Fruit fly (Drosophila melanogaster) whole organism, embryonic: ENCODE results near the gene Sf3b2.

Experiments
- Blimp-1 ChIP-seq: fragments of 200-800 bp; sonication (Bioruptor generic); optimal IDR thresholded peaks from 3 replicates; lab custom pipeline; 2018; ENCODE audit warnings: missing biosample characterization, missing genetic modification characterization, mild to moderate bottlenecking, moderate library complexity, missing genetic modification reagents
- Bteb2 ChIP-seq: fragments of 200-800 bp; sonication (Bioruptor generic); optimal IDR thresholded peaks from 2 replicates; lab custom pipeline; 2016; ENCODE audit warnings: missing biosample characterization, missing genetic modification characterization
- CG10321 ChIP-seq: fragments of 200-800 bp; sonication (Bioruptor generic); IDR thresholded peaks from 2 replicates; pipeline ENCODE4 v1.3.6; 2022; ENCODE audit warnings: missing biosample characterization, missing genetic modification characterization
- CG10366 ChIP-seq: fragments of 200-800 bp; sonication (Bioruptor generic); IDR thresholded peaks from 2 replicates; pipeline ENCODE4 v1.3.6; 2022; ENCODE audit warnings: missing biosample characterization, missing genetic modification characterization
- CG15514 ChIP-seq: fragments of 200-800 bp; sonication (Bioruptor generic); optimal IDR thresholded peaks from 3 replicates; lab custom pipeline; 2017; ENCODE audit warnings: missing biosample characterization, missing genetic modification characterization, mild to moderate bottlenecking, moderate library complexity, missing genetic modification reagents
- CG16779 ChIP-seq: fragments of 200-800 bp; sonication (Bioruptor generic); IDR thresholded peaks from 2 replicates; pipeline ENCODE4 v1.3.6; 2022; ENCODE audit warnings: missing biosample characterization, missing genetic modification characterization
- CG17802 ChIP-seq: fragments of 200-800 bp; sonication (Bioruptor generic); optimal IDR thresholded peaks from 2 replicates; lab custom pipeline; 2018; ENCODE audit warnings: missing biosample characterization, mild to moderate bottlenecking, missing genetic modification characterization, moderate library complexity
- CG17912 ChIP-seq: fragments of 200-800 bp; sonication (Bioruptor generic); optimal IDR thresholded peaks from 2 replicates; lab custom pipeline; 2018; ENCODE audit warnings: missing biosample characterization, mild to moderate bottlenecking, missing genetic modification characterization
- CG3065 ChIP-seq: fragments of 200-800 bp; sonication (Bioruptor generic); optimal IDR thresholded peaks from 2 replicates; lab custom pipeline; 2016; ENCODE audit warnings: missing biosample characterization, missing genetic modification characterization
- CG3726 ChIP-seq: fragments of 200-800 bp; sonication (Bioruptor generic); IDR thresholded peaks from 3 replicates; pipeline ENCODE4, ENCODE4 v1.3.6; 2022; ENCODE audit warnings: missing biosample characterization, missing genetic modification characterization
- CG6683 ChIP-seq: fragments of 200-800 bp; sonication (Bioruptor generic); optimal IDR thresholded peaks from 2 replicates; lab custom pipeline; 2017; ENCODE audit warnings: missing biosample characterization, mild to moderate bottlenecking, missing genetic modification characterization, missing genetic modification reagents
- CG6765 ChIP-seq: fragments of 200-800 bp; sonication (Bioruptor generic); optimal IDR thresholded peaks from 3 replicates; lab custom pipeline; 2017; ENCODE audit warnings: missing biosample characterization, mild to moderate bottlenecking, missing genetic modification characterization
- CG7786 ChIP-seq: fragments of 200-800 bp; sonication (Bioruptor generic); optimal IDR thresholded peaks from 2 replicates; lab custom pipeline; 2016; ENCODE audit warnings: missing biosample characterization, missing genetic modification characterization
- CG7963 ChIP-seq: fragments of 200-800 bp; sonication (Bioruptor generic); IDR thresholded peaks from 3 replicates; pipeline ENCODE4 v1.3.6; 2022; ENCODE audit warnings: missing biosample characterization, missing genetic modification characterization; ENCODE audit not compliant: partially characterized antibody
- CG9817 ChIP-seq: fragments of 200-800 bp; sonication (Bioruptor generic); optimal IDR thresholded peaks from 2 replicates; lab custom pipeline; 2018; ENCODE audit warnings: missing biosample characterization, mild to moderate bottlenecking, missing genetic modification characterization, moderate library complexity
- CG9876 ChIP-seq: fragments of 200-800 bp; sonication (Bioruptor generic); optimal IDR thresholded peaks from 2 replicates; lab custom pipeline; 2016; ENCODE audit warnings: missing biosample characterization, missing genetic modification characterization
- Dad ChIP-seq: fragments of 200-800 bp; sonication (Bioruptor generic); optimal IDR thresholded peaks from 3 replicates; lab custom pipeline; 2016; ENCODE audit warnings: missing biosample characterization, missing genetic modification characterization
- Dll ChIP-seq: fragments of 200-800 bp; sonication (Bioruptor generic); IDR thresholded peaks from 4 replicates; pipeline ENCODE4 v1.3.6; 2022; ENCODE audit warnings: missing biosample characterization, missing genetic modification characterization; ENCODE audit not compliant: partially characterized antibody
- Doc3 ChIP-seq: fragments of 200-800 bp; sonication (Bioruptor generic); IDR thresholded peaks from 3 replicates; pipeline ENCODE4 v1.3.6; 2022; ENCODE audit warnings: missing biosample characterization, missing genetic modification characterization; ENCODE audit not compliant: partially characterized antibody
- Dref ChIP-seq: fragments of 200-800 bp; sonication (Bioruptor generic); IDR thresholded peaks from 2 replicates; pipeline ENCODE4 v1.3.6; 2022; ENCODE audit warnings: missing biosample characterization, missing genetic modification characterization
- E2f1 ChIP-seq: fragments of 200-800 bp; sonication (Bioruptor generic); IDR thresholded peaks from 2 replicates; pipeline ENCODE4 v1.3.6; 2022; ENCODE audit warnings: missing biosample characterization, missing genetic modification characterization
- E2f2 ChIP-seq: fragments of 200-800 bp; sonication (Bioruptor generic); IDR thresholded peaks from 2 replicates; pipeline ENCODE4 v1.3.6; 2022; ENCODE audit warnings: missing biosample characterization, missing genetic modification characterization
- Fer3 ChIP-seq: fragments of 200-800 bp; sonication (Bioruptor generic); optimal IDR thresholded peaks from 2 replicates; lab custom pipeline; 2018; ENCODE audit warnings: missing biosample characterization, mild to moderate bottlenecking, missing genetic modification characterization, moderate library complexity
- Lim3 ChIP-seq: fragments of 200-800 bp; sonication (Bioruptor generic); IDR thresholded peaks from 2 replicates; pipeline ENCODE4 v1.3.6; 2022; ENCODE audit warnings: missing biosample characterization, missing genetic modification characterization
- Med ChIP-seq: fragments of 200-800 bp; sonication (Bioruptor generic); peaks from one replicate; lab custom pipeline; 2016; ENCODE audit warnings: missing biosample characterization, missing genetic modification characterization, mild to moderate bottlenecking, inconsistent platforms, moderate library complexity
- NK7.1 ChIP-seq: fragments of 200-800 bp; sonication (Bioruptor generic); optimal IDR thresholded peaks from 3 replicates; lab custom pipeline; 2016; ENCODE audit warnings: missing biosample characterization, missing genetic modification characterization
- Nf-YC ChIP-seq: fragments of 200-800 bp; optimal IDR thresholded peaks from 3 replicates; lab custom pipeline; 2019; ENCODE audit warnings: missing biosample characterization, mild to moderate bottlenecking, missing genetic modification characterization, moderate library complexity
- Opbp ChIP-seq: fragments of 200-800 bp; sonication (Bioruptor generic); IDR thresholded peaks from 3 replicates; pipeline ENCODE4 v1.3.6; 2022; ENCODE audit warnings: missing biosample characterization, missing genetic modification characterization; ENCODE audit not compliant: partially characterized antibody
- Pdp1 ChIP-seq, 2 experiments: fragments of 200-800 bp; sonication (Bioruptor generic); optimal IDR thresholded peaks; 3 replicates each; lab custom pipeline; 2016; ENCODE audit warnings: missing biosample characterization in 2 of 2, missing genetic modification characterization in 2 of 2, mild to moderate bottlenecking in 1 of 2, moderate library complexity in 1 of 2
- Sox102F ChIP-seq: fragments of 200-800 bp; sonication (Bioruptor generic); optimal IDR thresholded peaks from 2 replicates; lab custom pipeline; 2018; ENCODE audit warnings: missing biosample characterization, mild to moderate bottlenecking, missing genetic modification characterization, moderate library complexity
- Spps ChIP-seq: fragments of 200-800 bp; sonication (Bioruptor generic); optimal IDR thresholded peaks from 2 replicates; lab custom pipeline; 2018; ENCODE audit warnings: missing biosample characterization, mild to moderate bottlenecking, missing genetic modification characterization
- ap ChIP-seq: fragments of 200-800 bp; sonication (Bioruptor generic); IDR thresholded peaks from 2 replicates; pipeline ENCODE4 v1.3.6; 2022; ENCODE audit warnings: missing biosample characterization, missing genetic modification characterization
- bcd ChIP-seq: fragments of 200-800 bp; sonication (Bioruptor generic); optimal IDR thresholded peaks from 2 replicates; lab custom pipeline; 2017; ENCODE audit warnings: missing biosample characterization, mild to moderate bottlenecking, missing genetic modification characterization
- br ChIP-seq: fragments of >200 bp; optimal IDR thresholded peaks from 2 replicates; lab custom pipeline; 2017
- da ChIP-seq: fragments of 200-800 bp; sonication (Bioruptor generic); optimal IDR thresholded peaks from 2 replicates; lab custom pipeline; 2016; ENCODE audit warnings: missing biosample characterization, missing genetic modification characterization
- dmrt99B ChIP-seq: fragments of 200-800 bp; sonication (Bioruptor generic); optimal IDR thresholded peaks from 2 replicates; lab custom pipeline; 2018; ENCODE audit warnings: missing biosample characterization, mild to moderate bottlenecking, missing genetic modification characterization, moderate library complexity
- esg ChIP-seq: fragments of 200-800 bp; sonication (Bioruptor generic); conservative IDR thresholded peaks from 2 replicates; pipeline ENCODE4 v1.3.6; 2022; ENCODE audit warnings: missing biosample characterization, missing genetic modification characterization
- gem ChIP-seq: fragments of 200-800 bp; sonication (Bioruptor generic); optimal IDR thresholded peaks from 2 replicates; lab custom pipeline; 2019; ENCODE audit warnings: missing biosample characterization, mild to moderate bottlenecking, missing genetic modification characterization, moderate library complexity
- grn ChIP-seq: fragments of 200-800 bp; sonication (Bioruptor generic); optimal IDR thresholded peaks from 3 replicates; lab custom pipeline; 2017; ENCODE audit warnings: missing biosample characterization, missing genetic modification characterization
- ken ChIP-seq: fragments of 200-800 bp; sonication (Bioruptor generic); IDR thresholded peaks from 3 replicates; pipeline ENCODE4 v1.3.6; 2022; ENCODE audit warnings: missing biosample characterization, missing genetic modification characterization
- knrl ChIP-seq: fragments of 200-800 bp; sonication (Bioruptor generic); IDR thresholded peaks from 3 replicates; pipeline ENCODE4 v1.3.6; 2022; ENCODE audit warnings: missing biosample characterization, missing genetic modification characterization; ENCODE audit not compliant: partially characterized antibody
- lab ChIP-seq: fragments of 200-800 bp; sonication (Bioruptor generic); optimal IDR thresholded peaks from 3 replicates; lab custom pipeline; 2017; ENCODE audit warnings: missing biosample characterization, missing genetic modification characterization, mild to moderate bottlenecking, moderate library complexity, missing genetic modification reagents
- rib ChIP-seq: fragments of 200-800 bp; sonication (Bioruptor generic); IDR thresholded peaks from 2 replicates; pipeline ENCODE4 v1.3.6; 2022; ENCODE audit warnings: missing biosample characterization, missing genetic modification characterization
- row ChIP-seq: fragments of 200-800 bp; sonication (Bioruptor generic); IDR thresholded peaks from 3 replicates; pipeline ENCODE4 v1.3.6; 2022; ENCODE audit warnings: missing biosample characterization, missing genetic modification characterization
- scrt ChIP-seq: fragments of 200-800 bp; sonication (Bioruptor generic); optimal IDR thresholded peaks from 2 replicates; lab custom pipeline; 2018; ENCODE audit warnings: missing biosample characterization, mild to moderate bottlenecking, missing genetic modification characterization, moderate library complexity
- sqz ChIP-seq: fragments of 200-800 bp; sonication (Bioruptor generic); optimal IDR thresholded peaks from 3 replicates; lab custom pipeline; 2018; ENCODE audit warnings: missing biosample characterization, mild to moderate bottlenecking, missing genetic modification characterization
- stwl ChIP-seq: fragments of 200-800 bp; sonication (Bioruptor generic); optimal IDR thresholded peaks from 3 replicates; lab custom pipeline; 2018; ENCODE audit warnings: missing biosample characterization, mild to moderate bottlenecking, missing genetic modification characterization, moderate library complexity
- trh ChIP-seq: fragments of 200-800 bp; sonication (Bioruptor generic); optimal IDR thresholded peaks from 2 replicates; lab custom pipeline; 2016; ENCODE audit warnings: missing biosample characterization, missing genetic modification characterization
- twi ChIP-seq: fragments of 200-800 bp; optimal IDR thresholded peaks from 2 replicates; lab custom pipeline; 2019; ENCODE audit warnings: missing biosample characterization, mild to moderate bottlenecking, missing genetic modification characterization, moderate library complexity
- vvl ChIP-seq: fragments of 200-800 bp; sonication (Bioruptor generic); IDR thresholded peaks from 2 replicates; pipeline ENCODE4 v1.3.6; 2022; ENCODE audit warnings: missing biosample characterization, missing genetic modification characterization
- zf30C ChIP-seq: fragments of 200-800 bp; sonication (Bioruptor generic); optimal IDR thresholded peaks from 3 replicates; lab custom pipeline; 2018; ENCODE audit warnings: missing biosample characterization, mild to moderate bottlenecking, missing genetic modification characterization

Sf3b2 gene

DNA sequence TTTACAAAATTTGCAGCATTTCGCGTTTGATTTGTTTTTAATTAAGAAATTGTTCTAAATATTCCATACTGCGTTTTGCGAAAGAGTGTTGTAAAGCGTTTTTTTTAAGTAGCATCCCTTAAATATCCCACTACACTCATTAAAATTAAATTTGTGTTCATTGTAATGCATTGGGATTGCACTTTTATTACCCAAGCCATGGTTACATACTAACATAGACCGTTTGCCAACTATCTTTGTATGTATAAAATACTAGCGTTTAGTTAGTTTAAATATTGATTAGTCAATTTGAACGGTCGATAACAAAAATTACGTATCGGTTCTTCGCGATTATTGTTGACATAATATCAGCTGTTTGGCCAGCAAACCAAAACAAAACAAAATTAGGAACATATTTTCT lies 10.8 kb upstream of the Sf3b2 start, which contains the start of the genes cnir and CG17221 (continued):
- no peak for TF ChIP-seq trh (GFP tag; lab: Kevin White, UChicago)
- no peak for TF ChIP-seq esg (GFP tag; lab: Robert Waterston, UW)
- TF ChIP-seq scrt (GFP tag; lab: Kevin White, UChicago): peak; percentile 43
- TF ChIP-seq CG6683: no peak
- peak; percentile 77 for TF ChIP-seq lab (GFP tag; lab: Kevin White, UChicago)
- peak; percentile 47 for TF ChIP-seq E2f2
- peak; percentile 72 for TF ChIP-seq CG9817 (tag; lab: Kevin White, UChicago)
- peak; percentile 51 for TF ChIP-seq bcd (GFP tag; lab: Kevin White, UChicago)
- TF ChIP-seq E2f1 (GFP tag; lab: Robert Waterston, UW): no peak
- TF ChIP-seq Bteb2 (GFP tag; lab: Kevin White, UChicago): peak; percentile 64
- no peak for TF ChIP-seq br (lab: Kevin White, UChicago)
- TF ChIP-seq Blimp-1 (GFP tag; lab: Kevin White, UChicago): peak; percentile 46
- no peak for TF ChIP-seq sqz
- peak; percentile 66 for TF ChIP-seq Fer3 (tag; lab: Kevin White, UChicago)
- TF ChIP-seq CG7963 (GFP tag; lab: Robert Waterston, UW): no peak
- peak; percentile 50; the same call in 1 of the 2 replicates for TF ChIP-seq CG16779
- peak; percentile 6 for TF ChIP-seq da (GFP tag; lab: Kevin White, UChicago)
- TF ChIP-seq CG17912 (GFP tag; lab: Kevin White, UChicago): peak; percentile 1
- no peak for TF ChIP-seq Opbp (GFP tag; lab: Robert Waterston, UW)
- TF ChIP-seq Dll (GFP tag; lab: Robert Waterston, UW): peak; percentile 72
- TF ChIP-seq zf30C (GFP tag; lab: Kevin White, UChicago): no peak
- no peak for TF ChIP-seq CG10321 (GFP tag; lab: Robert Waterston, UW)
- TF ChIP-seq Doc3 (GFP tag; lab: Robert Waterston, UW): no peak; the same call in 2 of the 3 replicates
- peak; percentile 62 for TF ChIP-seq Dad
- TF ChIP-seq CG10366 (GFP tag; lab: Robert Waterston, UW): peak; percentile 42
- peak; percentile 63 for TF ChIP-seq row (GFP tag; lab: Robert Waterston, UW)
- peak; percentile 49 for TF ChIP-seq CG7786 (GFP tag; lab: Kevin White, UChicago)
- TF ChIP-seq Lim3 (GFP tag; lab: Robert Waterston, UW): no peak
- TF ChIP-seq dmrt99B (tag; lab: Kevin White, UChicago): peak; percentile 51
- no peak for TF ChIP-seq ken (GFP tag; lab: Robert Waterston, UW)
- TF ChIP-seq CG3726 (GFP tag; lab: Robert Waterston, UW): no peak
- TF ChIP-seq Sox102F: peak; percentile 60
- TF ChIP-seq rib (GFP tag; lab: Robert Waterston, UW): no peak
- peak; percentile 71 to 90 for TF ChIP-seq Pdp1 (GFP tag; optimal IDR thresholded peaks at IDR 0.05; lab: Kevin White, UChicago)
- peak; percentile 81 for TF ChIP-seq stwl (tag; lab: Kevin White, UChicago)
- no peak for TF ChIP-seq CG3065 (GFP tag; lab: Kevin White, UChicago)
- no peak for TF ChIP-seq CG6765 (GFP tag; lab: Kevin White, UChicago)
- peak; percentile 26 for TF ChIP-seq CG17802 (tag; lab: Kevin White, UChicago)
- peak; percentile 73 for TF ChIP-seq CG15514
- TF ChIP-seq grn (GFP tag; lab: Kevin White, UChicago): no peak
- no peak for TF ChIP-seq CG9876 (GFP tag; lab: Kevin White, UChicago)
- TF ChIP-seq knrl (GFP tag; lab: Robert Waterston, UW): peak; percentile 49; the same call in 1 of the 3 replicates
- TF ChIP-seq NK7.1 (GFP tag; lab: Kevin White, UChicago): peak; percentile 54
- peak; percentile 73 for TF ChIP-seq gem (tag; lab: Kevin White, UChicago)
- peak; percentile 97 for TF ChIP-seq Med
- peak; percentile 56 for TF ChIP-seq Dref (GFP tag; lab: Robert Waterston, UW)
- peak; percentile 31 for TF ChIP-seq Spps (tag; lab: Kevin White, UChicago)
- peak; percentile 54 for TF ChIP-seq Nf-YC (tag; lab: Kevin White, UChicago)
- no peak for TF ChIP-seq ap
- peak; percentile 61 for TF ChIP-seq vvl (GFP tag; lab: Robert Waterston, UW)
- TF ChIP-seq twi (tag; lab: Kevin White, UChicago): peak; percentile 35
